Fruit fly (Drosophila melanogaster) whole organism, pupa: ENCODE measurements around the gene CG33333.

Experiments used
- CG10348 ChIP-seq: fragments of 200-800 bp; sonication (Bioruptor generic); IDR thresholded peaks from 2 replicates; pipeline ENCODE4 v1.3.6; 2022; ENCODE audit warnings: missing biosample characterization, missing genetic modification characterization
- CG12605 ChIP-seq: fragments of 200-800 bp; sonication (Bioruptor generic); IDR thresholded peaks from 2 replicates; pipeline ENCODE4 v1.3.6; 2022; ENCODE audit warnings: missing biosample characterization, missing genetic modification characterization
- CG13204 ChIP-seq: fragments of 200-800 bp; sonication (Bioruptor generic); optimal IDR thresholded peaks from 2 replicates; lab custom pipeline; 2018; ENCODE audit warnings: missing biosample characterization, mild to moderate bottlenecking, missing genetic modification characterization, moderate library complexity
- CG14655 ChIP-seq: fragments of 200-800 bp; sonication (Bioruptor generic); optimal IDR thresholded peaks from 3 replicates; lab custom pipeline; 2017; ENCODE audit warnings: mild to moderate bottlenecking, missing biosample characterization, missing genetic modification reagents, missing genetic modification characterization
- CG15710 ChIP-seq: fragments of 200-800 bp; sonication (Bioruptor generic); optimal IDR thresholded peaks from 2 replicates; lab custom pipeline; 2018; ENCODE audit warnings: missing biosample characterization, mild to moderate bottlenecking, missing genetic modification characterization, moderate library complexity
- CG17806 ChIP-seq: fragments of 200-800 bp; sonication (Bioruptor generic); optimal IDR thresholded peaks from 2 replicates; lab custom pipeline; 2018; ENCODE audit warnings: missing biosample characterization, mild to moderate bottlenecking, missing genetic modification characterization, moderate library complexity
- CG32121 ChIP-seq: fragments of 200-800 bp; sonication (Bioruptor generic); IDR thresholded peaks from 2 replicates; pipeline ENCODE4 v1.3.6; 2022; ENCODE audit warnings: missing biosample characterization, missing genetic modification characterization
- CG34367 ChIP-seq: fragments of 200-800 bp; sonication (Bioruptor generic); optimal IDR thresholded peaks from 2 replicates; lab custom pipeline; 2018; ENCODE audit warnings: missing biosample characterization, mild to moderate bottlenecking, missing genetic modification characterization
- CG4496 ChIP-seq: fragments of 200-800 bp; sonication (Bioruptor generic); IDR thresholded peaks from 3 replicates; pipeline ENCODE4 v1.3.6; 2022; ENCODE audit warnings: missing biosample characterization, missing genetic modification characterization
- CG8159 ChIP-seq: fragments of 200-800 bp; sonication (Bioruptor generic); optimal IDR thresholded peaks from 3 replicates; lab custom pipeline; 2018; ENCODE audit warnings: missing biosample characterization, mild to moderate bottlenecking, missing genetic modification characterization, moderate library complexity
- CG8301 ChIP-seq: fragments of 200-800 bp; sonication (Bioruptor generic); optimal IDR thresholded peaks from 2 replicates; lab custom pipeline; 2018; ENCODE audit warnings: missing biosample characterization, mild to moderate bottlenecking, missing genetic modification characterization
- CG9948 ChIP-seq: fragments of 200-800 bp; sonication (Bioruptor generic); optimal IDR thresholded peaks from 2 replicates; lab custom pipeline; 2018; ENCODE audit warnings: missing biosample characterization, mild to moderate bottlenecking, missing genetic modification characterization, moderate library complexity
- D1 ChIP-seq: fragments of 200-800 bp; sonication (Bioruptor generic); optimal IDR thresholded peaks from 2 replicates; lab custom pipeline; 2018; ENCODE audit warnings: missing biosample characterization, mild to moderate bottlenecking, missing genetic modification characterization, moderate library complexity
- EcR ChIP-seq: fragments of 200-800 bp; sonication (Bioruptor generic); optimal IDR thresholded peaks from 3 replicates; lab custom pipeline; 2019; ENCODE audit warnings: missing biosample characterization, missing genetic modification characterization, mild to moderate bottlenecking, moderate library complexity, missing genetic modification reagents
- Ets98B ChIP-seq: fragments of 200-800 bp; sonication (Bioruptor generic); IDR thresholded peaks from 2 replicates; pipeline ENCODE4 v1.3.6; 2022; ENCODE audit warnings: missing biosample characterization, missing genetic modification characterization
- Pif1A ChIP-seq: fragments of 200-800 bp; sonication (Bioruptor generic); optimal IDR thresholded peaks from 3 replicates; lab custom pipeline; 2016; ENCODE audit warnings: missing biosample characterization, missing genetic modification characterization
- Pif1B ChIP-seq: fragments of 200-800 bp; sonication (Bioruptor generic); optimal IDR thresholded peaks from 3 replicates; lab custom pipeline; 2016; ENCODE audit warnings: missing biosample characterization, missing genetic modification characterization
- Snoo ChIP-seq: fragments of 200-800 bp; sonication (Bioruptor generic); optimal IDR thresholded peaks from 3 replicates; lab custom pipeline; 2017; ENCODE audit warnings: missing biosample characterization, mild to moderate bottlenecking, missing genetic modification characterization, inconsistent platforms
- fd96Ca ChIP-seq: fragments of 200-800 bp; sonication (Bioruptor generic); IDR thresholded peaks from 3 replicates; pipeline ENCODE4 v1.3.6; 2022; ENCODE audit warnings: missing biosample characterization, missing genetic modification characterization
- gl ChIP-seq: fragments of 200-800 bp; sonication (Bioruptor generic); optimal IDR thresholded peaks from 2 replicates; lab custom pipeline; 2018; ENCODE audit warnings: missing biosample characterization, mild to moderate bottlenecking, missing genetic modification characterization
- rn ChIP-seq: fragments of 200-800 bp; sonication (Bioruptor generic); IDR thresholded peaks from 2 replicates; pipeline ENCODE4 v1.3.6; 2022; ENCODE audit warnings: missing biosample characterization, missing genetic modification characterization

CG33333 gene

dm6 chr3R:17402434-17402833, 14.8 kb upstream of the CG33333 start, which contains the start of gene Sur-8:
Gene Sur-8 (minus strand): TSS chr3R:17402515.
- TF ChIP-seq fd96Ca (GFP tag; lab: Robert Waterston, UW) (peak; percentile 42; the same call in 2 of the 3 replicates), CG12605 (GFP tag; lab: Robert Waterston, UW) (no peak), rn (peak; percentile 40; the same call in 1 of the 2 replicates), CG17806 (tag; lab: Kevin White, UChicago) (no peak), D1 (tag; lab: Kevin White, UChicago) (no peak), gl (tag; lab: Kevin White, UChicago) (no peak), CG14655 (GFP tag; lab: Kevin White, UChicago) (peak; percentile 25), CG13204 (no peak), Ets98B (GFP tag; lab: Robert Waterston, UW) (peak; percentile 41), CG8301 (tag; lab: Kevin White, UChicago) (no peak), Snoo (no peak), CG4496 (GFP tag; lab: Robert Waterston, UW) (peak; percentile 79), CG34367 (no peak), Pif1A (GFP tag; lab: Kevin White, UChicago) (peak; percentile 7), CG15710 (tag; lab: Kevin White, UChicago) (no peak), CG9948 (tag; lab: Kevin White, UChicago) (no peak)

dm6 chr3R:17403188-17403587, 14.1 kb upstream of the CG33333 start, which contains the start of gene CG34279:
Gene CG34279 (minus strand): TSS chr3R:17403288.
- no peak for TF ChIP-seq gl (tag; lab: Kevin White, UChicago)
- no peak for TF ChIP-seq CG17806 (tag; lab: Kevin White, UChicago)
- no peak for TF ChIP-seq CG12605 (GFP tag; lab: Robert Waterston, UW)
- no peak for TF ChIP-seq Snoo
- TF ChIP-seq D1 (tag; lab: Kevin White, UChicago): no peak
- TF ChIP-seq Pif1B: no peak

- no peak for TF ChIP-seq Ets98B (GFP tag; lab: Robert Waterston, UW)
- no peak for TF ChIP-seq CG4496 (GFP tag; lab: Robert Waterston, UW)
- no peak for TF ChIP-seq CG14655 (GFP tag; lab: Kevin White, UChicago)
- no peak for TF ChIP-seq CG12605 (GFP tag; lab: Robert Waterston, UW)
- TF ChIP-seq CG32121 (GFP tag; lab: Robert Waterston, UW): no peak
- TF ChIP-seq CG15710 (tag; lab: Kevin White, UChicago): no peak
- TF ChIP-seq CG10348 (GFP tag; lab: Robert Waterston, UW): no peak
- TF ChIP-seq rn: no peak
- TF ChIP-seq CG34367: no peak
- no peak for TF ChIP-seq CG8301 (tag; lab: Kevin White, UChicago)
- no peak for TF ChIP-seq CG8159 (tag; lab: Kevin White, UChicago)
These were observed 13.6 kb upstream of the CG33333 start, which contains the start of gene CG34280 for dm6 chr3R:17403618-17404017. Gene CG34280 (minus strand): TSS chr3R:17403718.

dm6 chr3R:17404155-17404554, 13.1 kb upstream of the CG33333 start:
- TF ChIP-seq D1 (tag; lab: Kevin White, UChicago) (no peak), CG8301 (tag; lab: Kevin White, UChicago) (no peak), CG10348 (GFP tag; lab: Robert Waterston, UW) (no peak), CG34367 (no peak), Snoo (no peak), fd96Ca (GFP tag; lab: Robert Waterston, UW) (no peak), EcR (GFP tag; lab: Kevin White, UChicago) (no peak), Pif1B (no peak), CG15710 (tag; lab: Kevin White, UChicago) (no peak), CG4496 (GFP tag; lab: Robert Waterston, UW) (no peak), Pif1A (GFP tag; lab: Kevin White, UChicago) (no peak)

- TF ChIP-seq CG4496 (GFP tag; lab: Robert Waterston, UW): no peak
- no peak for TF ChIP-seq rn
- no peak for TF ChIP-seq CG14655 (GFP tag; lab: Kevin White, UChicago)
- TF ChIP-seq CG9948 (tag; lab: Kevin White, UChicago): no peak
- TF ChIP-seq CG13204: no peak
- no peak for TF ChIP-seq CG17806 (tag; lab: Kevin White, UChicago)
- no peak for TF ChIP-seq Snoo
These were observed 12.3 kb upstream of the CG33333 start, which contains the start of gene CG42823 for dm6 chr3R:17405009-17405408. Gene CG42823 (minus strand): TSS chr3R:17405109.

- no peak for TF ChIP-seq CG15710 (tag; lab: Kevin White, UChicago)
- TF ChIP-seq CG4496 (GFP tag; lab: Robert Waterston, UW): no peak
- no peak for TF ChIP-seq Ets98B (GFP tag; lab: Robert Waterston, UW)
- no peak for TF ChIP-seq EcR (GFP tag; lab: Kevin White, UChicago)
- no peak for TF ChIP-seq rn
- TF ChIP-seq CG8159 (tag; lab: Kevin White, UChicago): no peak
- no peak for TF ChIP-seq fd96Ca (GFP tag; lab: Robert Waterston, UW)
- TF ChIP-seq D1 (tag; lab: Kevin White, UChicago): no peak
- no peak for TF ChIP-seq CG14655 (GFP tag; lab: Kevin White, UChicago)
- no peak for TF ChIP-seq Pif1B
- no peak for TF ChIP-seq gl (tag; lab: Kevin White, UChicago)
- TF ChIP-seq Pif1A (GFP tag; lab: Kevin White, UChicago): no peak
- no peak for TF ChIP-seq CG17806 (tag; lab: Kevin White, UChicago)
- TF ChIP-seq CG12605 (GFP tag; lab: Robert Waterston, UW): no peak
- TF ChIP-seq CG8301 (tag; lab: Kevin White, UChicago): no peak
- no peak for TF ChIP-seq CG9948 (tag; lab: Kevin White, UChicago)
- TF ChIP-seq Snoo: no peak
- TF ChIP-seq CG13204: no peak
- no peak for TF ChIP-seq CG34367
- TF ChIP-seq, all 21 proteins: peak for 0
These were observed 10.9 kb upstream of the CG33333 start, which contains the start of the genes CG42824 and CG42798 for dm6 chr3R:17406411-17406810. Gene CG42824 (minus strand): TSS chr3R:17406511. Gene CG42798 (plus strand): TSS chr3R:17406678.
